Worm (Caenorhabditis elegans) whole organism, midembryonic: ENCODE data around the gene Y5H2B.3.

Source experiments
- T22C8.4 ChIP-seq: fragments of 200-800 bp; sonication (Bioruptor generic); IDR thresholded peaks from 2 replicates; pipeline ENCODE4 v1.3.6; 2022; ENCODE audit warnings: missing genetic modification characterization, missing compliant biosample characterization
- cog-1 ChIP-seq: sonication (generic microtip); optimal IDR thresholded peaks from 2 replicates; lab custom pipeline; 2016; ENCODE audit warnings: missing genetic modification characterization, missing compliant biosample characterization
- flt-1 ChIP-seq: fragments of 200-800 bp; sonication (Bioruptor generic); IDR thresholded peaks from 2 replicates; pipeline ENCODE4 v1.3.6; 2022; ENCODE audit warnings: missing genetic modification characterization, missing compliant biosample characterization
- klf-2 ChIP-seq: fragments of 200-800 bp; sonication (Bioruptor generic); conservative IDR thresholded peaks from 2 replicates; pipeline ENCODE4 v1.3.6; 2022; ENCODE audit warnings: missing genetic modification reagents, missing genetic modification characterization, missing compliant biosample characterization
- med-1 ChIP-seq: sonication (generic microtip); optimal IDR thresholded peaks from 2 replicates; lab custom pipeline; 2017; ENCODE audit warnings: missing genetic modification characterization, mild to moderate bottlenecking, missing compliant biosample characterization, antibody characterized with exemption, missing genetic modification reagents; ENCODE audit not compliant: insufficient read depth
- ref-1 ChIP-seq: fragments of 200-800 bp; sonication (Bioruptor generic); conservative IDR thresholded peaks from 2 replicates; pipeline ENCODE4 v1.3.6; 2022; ENCODE audit warnings: missing genetic modification reagents, missing genetic modification characterization, missing compliant biosample characterization
- tab-1 ChIP-seq: fragments of 200-800 bp; sonication (Bioruptor generic); IDR thresholded peaks from 2 replicates; pipeline ENCODE4 v1.3.6; 2022; ENCODE audit warnings: missing genetic modification characterization, missing compliant biosample characterization
- ztf-23 ChIP-seq: fragments of 200-800 bp; sonication (Bioruptor generic); IDR thresholded peaks from 2 replicates; pipeline ENCODE4 v1.3.6; 2022; ENCODE audit warnings: missing genetic modification reagents, missing genetic modification characterization, missing compliant biosample characterization
- ztf-29 ChIP-seq: fragments of 200-800 bp; sonication (Bioruptor generic); IDR thresholded peaks from 2 replicates; pipeline ENCODE4 v1.3.6; 2022; ENCODE audit warnings: missing genetic modification reagents, missing genetic modification characterization, missing compliant biosample characterization

- TF ChIP-seq ztf-29 (no peak), flt-1 (GFP tag; lab: Robert Waterston, UW) (no peak), klf-2 (GFP tag; lab: Robert Waterston, UW) (no peak), T22C8.4 (GFP tag; lab: Robert Waterston, UW) (no peak), tab-1 (GFP tag; lab: Robert Waterston, UW) (no peak), ref-1 (GFP tag; lab: Robert Waterston, UW) (no peak), cog-1 (tag; lab: Kevin White, UChicago) (no peak), med-1 (GFP tag; lab: Kevin White, UChicago) (no peak), ztf-23 (GFP tag; lab: Robert Waterston, UW) (no peak)
Observed at ce11 chrV:2216927-2217326, 28.8 kb downstream of the Y5H2B.3 start.
